Fruit fly (Drosophila melanogaster) whole organism, embryonic: Measurements from ENCODE around the gene CG31103.

ENCODE experiments used
- Asciz ChIP-seq: fragments of 200-800 bp; sonication (Bioruptor generic); optimal IDR thresholded peaks from 2 replicates; lab custom pipeline; 2017; ENCODE audit warnings: missing biosample characterization, mild to moderate bottlenecking, missing genetic modification characterization, missing genetic modification reagents
- Atf3 ChIP-seq: fragments of 200-800 bp; sonication (Bioruptor generic); optimal IDR thresholded peaks from 3 replicates; lab custom pipeline; 2016; ENCODE audit warnings: missing biosample characterization, missing genetic modification characterization
- Blimp-1 ChIP-seq: fragments of 200-800 bp; sonication (Bioruptor generic); optimal IDR thresholded peaks from 3 replicates; lab custom pipeline; 2018; ENCODE audit warnings: missing biosample characterization, missing genetic modification characterization, mild to moderate bottlenecking, moderate library complexity, missing genetic modification reagents
- BtbVII ChIP-seq: fragments of 200-800 bp; sonication (Bioruptor generic); optimal IDR thresholded peaks from 3 replicates; lab custom pipeline; 2017; ENCODE audit warnings: missing biosample characterization, mild to moderate bottlenecking, missing genetic modification characterization
- CG10366 ChIP-seq: fragments of 200-800 bp; sonication (Bioruptor generic); IDR thresholded peaks from 2 replicates; pipeline ENCODE4 v1.3.6; 2022; ENCODE audit warnings: missing biosample characterization, missing genetic modification characterization
- CG10431 ChIP-seq: fragments of 200-800 bp; sonication (Bioruptor generic); optimal IDR thresholded peaks from 3 replicates; lab custom pipeline; 2018; ENCODE audit warnings: missing biosample characterization, mild to moderate bottlenecking, missing genetic modification characterization
- CG10654 ChIP-seq: fragments of 200-800 bp; sonication (Bioruptor generic); optimal IDR thresholded peaks from 2 replicates; lab custom pipeline; 2016; ENCODE audit warnings: missing biosample characterization, missing genetic modification characterization
- CG10959 ChIP-seq: fragments of 200-800 bp; sonication (Bioruptor generic); IDR thresholded peaks from 2 replicates; pipeline ENCODE4 v1.3.6; 2022; ENCODE audit warnings: missing biosample characterization, missing genetic modification characterization
- CG11085 ChIP-seq: fragments of 200-800 bp; sonication (Bioruptor generic); IDR thresholded peaks from 2 replicates; pipeline ENCODE4 v1.3.6; 2022; ENCODE audit warnings: missing biosample characterization, missing genetic modification characterization
- CG12659 ChIP-seq: fragments of 200-800 bp; sonication (Bioruptor generic); optimal IDR thresholded peaks from 3 replicates; lab custom pipeline; 2017; ENCODE audit warnings: mild to moderate bottlenecking, missing biosample characterization, missing genetic modification reagents, missing genetic modification characterization
- CG12769 ChIP-seq: fragments of 200-800 bp; sonication (Bioruptor generic); optimal IDR thresholded peaks from 2 replicates; lab custom pipeline; 2019; ENCODE audit warnings: missing biosample characterization, mild to moderate bottlenecking, missing genetic modification characterization, moderate library complexity
- CG13894 ChIP-seq: fragments of 200-800 bp; sonication (Bioruptor generic); optimal IDR thresholded peaks from 3 replicates; lab custom pipeline; 2018; ENCODE audit warnings: missing biosample characterization, mild to moderate bottlenecking, missing genetic modification characterization, moderate library complexity
- CG16815 ChIP-seq: fragments of 200-800 bp; sonication (Bioruptor generic); optimal IDR thresholded peaks from 3 replicates; lab custom pipeline; 2017; ENCODE audit warnings: missing biosample characterization, mild to moderate bottlenecking, missing genetic modification characterization
- CG2120 ChIP-seq: fragments of 200-800 bp; sonication (Bioruptor generic); optimal IDR thresholded peaks from 3 replicates; lab custom pipeline; 2016; ENCODE audit warnings: missing biosample characterization, missing genetic modification characterization
- CG32772 ChIP-seq: fragments of 200-800 bp; sonication (Bioruptor generic); IDR thresholded peaks from 2 replicates; pipeline ENCODE4 v1.3.6; 2022; ENCODE audit warnings: missing biosample characterization, missing genetic modification characterization
- CG33213 ChIP-seq: fragments of 200-800 bp; sonication (Bioruptor generic); optimal IDR thresholded peaks from 3 replicates; lab custom pipeline; 2016; ENCODE audit warnings: missing biosample characterization, missing genetic modification characterization
- CG3407 ChIP-seq: fragments of 200-800 bp; sonication (Bioruptor generic); optimal IDR thresholded peaks from 2 replicates; lab custom pipeline; 2018; ENCODE audit warnings: missing biosample characterization, mild to moderate bottlenecking, missing genetic modification characterization
- CG34224 ChIP-seq: fragments of 200-800 bp; sonication (Bioruptor generic); IDR thresholded peaks from 3 replicates; pipeline ENCODE4 v1.3.6; 2022; ENCODE audit warnings: missing biosample characterization, missing genetic modification characterization; ENCODE audit not compliant: partially characterized antibody
- CG3726 ChIP-seq: fragments of 200-800 bp; sonication (Bioruptor generic); IDR thresholded peaks from 3 replicates; pipeline ENCODE4, ENCODE4 v1.3.6; 2022; ENCODE audit warnings: missing biosample characterization, missing genetic modification characterization
- CG43689 ChIP-seq: fragments of 200-800 bp; sonication (Bioruptor generic); IDR thresholded peaks from 2 replicates; pipeline ENCODE4 v1.3.6; 2022; ENCODE audit warnings: missing biosample characterization, missing genetic modification characterization
- CG4424 ChIP-seq: fragments of 200-800 bp; sonication (Bioruptor generic); optimal IDR thresholded peaks from 3 replicates; lab custom pipeline; 2016; ENCODE audit warnings: missing biosample characterization, missing genetic modification characterization
- CG6175 ChIP-seq: fragments of 200-800 bp; sonication (Bioruptor generic); IDR thresholded peaks from 3 replicates; pipeline ENCODE4 v1.3.6; 2022; ENCODE audit warnings: missing biosample characterization, missing genetic modification characterization
- CG6272 ChIP-seq: fragments of 200-800 bp; sonication (Bioruptor generic); IDR thresholded peaks from 2 replicates; pipeline ENCODE4 v1.3.6; 2022; ENCODE audit warnings: missing biosample characterization, missing genetic modification characterization
- CG6654 ChIP-seq: fragments of 200-800 bp; sonication (Bioruptor generic); optimal IDR thresholded peaks from 2 replicates; lab custom pipeline; 2017; ENCODE audit warnings: missing biosample characterization, mild to moderate bottlenecking, missing genetic modification characterization
- CG7357 ChIP-seq: fragments of 200-800 bp; sonication (Bioruptor generic); IDR thresholded peaks from 3 replicates; pipeline ENCODE4 v1.3.6; 2022; ENCODE audit warnings: missing biosample characterization, missing genetic modification characterization
- CG7786 ChIP-seq: fragments of 200-800 bp; sonication (Bioruptor generic); optimal IDR thresholded peaks from 2 replicates; lab custom pipeline; 2016; ENCODE audit warnings: missing biosample characterization, missing genetic modification characterization
- CG8388 ChIP-seq: fragments of 200-800 bp; sonication (Bioruptor generic); optimal IDR thresholded peaks from 2 replicates; lab custom pipeline; 2019; ENCODE audit warnings: missing biosample characterization, mild to moderate bottlenecking, missing genetic modification characterization, moderate library complexity
- CG8924 ChIP-seq: fragments of 200-800 bp; optimal IDR thresholded peaks from 3 replicates; lab custom pipeline; 2019; ENCODE audit warnings: missing biosample characterization, mild to moderate bottlenecking, missing genetic modification characterization, moderate library complexity
- D19B ChIP-seq: fragments of 200-800 bp; sonication (Bioruptor generic); optimal IDR thresholded peaks from 2 replicates; lab custom pipeline; 2017; ENCODE audit warnings: missing biosample characterization, mild to moderate bottlenecking, missing genetic modification characterization
- Deaf1 ChIP-seq: fragments of 200-800 bp; optimal IDR thresholded peaks from 3 replicates; lab custom pipeline; 2019; ENCODE audit warnings: missing biosample characterization, mild to moderate bottlenecking, missing genetic modification characterization, moderate library complexity
- E2f2 ChIP-seq: fragments of 200-800 bp; sonication (Bioruptor generic); IDR thresholded peaks from 2 replicates; pipeline ENCODE4 v1.3.6; 2022; ENCODE audit warnings: missing biosample characterization, missing genetic modification characterization
- Fer2 ChIP-seq: fragments of 200-800 bp; sonication (Bioruptor generic); optimal IDR thresholded peaks from 2 replicates; lab custom pipeline; 2018; ENCODE audit warnings: missing biosample characterization, mild to moderate bottlenecking, missing genetic modification characterization, moderate library complexity
- Gug ChIP-seq: fragments of 200-800 bp; sonication (Bioruptor generic); IDR thresholded peaks from 4 replicates; pipeline ENCODE4 v1.3.6; 2022; ENCODE audit warnings: missing biosample characterization, missing genetic modification characterization
- HLH54F ChIP-seq: fragments of 200-800 bp; sonication (Bioruptor generic); optimal IDR thresholded peaks from 3 replicates; lab custom pipeline; 2016; ENCODE audit warnings: missing biosample characterization, missing genetic modification characterization
- Jarid2 ChIP-seq: fragments of 200-800 bp; sonication (Bioruptor generic); optimal IDR thresholded peaks from 3 replicates; lab custom pipeline; 2017; ENCODE audit warnings: mild to moderate bottlenecking, missing biosample characterization, missing genetic modification reagents, missing genetic modification characterization
- Ravus ChIP-seq: fragments of 200-800 bp; sonication (Bioruptor generic); IDR thresholded peaks from 2 replicates; pipeline ENCODE4 v1.3.6; 2022; ENCODE audit warnings: missing biosample characterization, missing genetic modification characterization
- cas ChIP-seq: fragments of 200-800 bp; sonication (Bioruptor generic); IDR thresholded peaks from 2 replicates; pipeline ENCODE4 v1.3.6; 2022; ENCODE audit warnings: missing biosample characterization, missing genetic modification characterization
- dan ChIP-seq: fragments of 200-800 bp; sonication (Bioruptor generic); IDR thresholded peaks from 2 replicates; pipeline ENCODE4 v1.3.6; 2022; ENCODE audit warnings: missing biosample characterization, missing genetic modification characterization
- exex ChIP-seq: fragments of 200-800 bp; sonication (Bioruptor generic); optimal IDR thresholded peaks from 4 replicates; lab custom pipeline; 2018; ENCODE audit warnings: missing biosample characterization, mild to moderate bottlenecking, missing genetic modification characterization, moderate library complexity
- gcm2 ChIP-seq: fragments of 200-800 bp; sonication (Bioruptor generic); optimal IDR thresholded peaks from 2 replicates; lab custom pipeline; 2016; ENCODE audit warnings: missing biosample characterization, missing genetic modification characterization
- hbn ChIP-seq: fragments of 200-800 bp; sonication (Bioruptor generic); IDR thresholded peaks from 2 replicates; pipeline ENCODE4 v1.3.6; 2022; ENCODE audit warnings: missing biosample characterization, missing genetic modification characterization; ENCODE audit not compliant: partially characterized antibody
- lilli ChIP-seq: fragments of 200-800 bp; sonication (Bioruptor generic); optimal IDR thresholded peaks from 3 replicates; lab custom pipeline; 2016; ENCODE audit warnings: missing biosample characterization, missing genetic modification characterization
- lmd ChIP-seq: fragments of 200-800 bp; sonication (Bioruptor generic); IDR thresholded peaks from 2 replicates; pipeline ENCODE4 v1.3.6; 2022; ENCODE audit warnings: missing biosample characterization, missing genetic modification characterization
- luna ChIP-seq: fragments of 200-800 bp; sonication (Bioruptor generic); optimal IDR thresholded peaks from 2 replicates; lab custom pipeline; 2016; ENCODE audit warnings: missing biosample characterization, missing genetic modification characterization
- maf-S ChIP-seq: fragments of 200-800 bp; sonication (Bioruptor generic); optimal IDR thresholded peaks from 2 replicates; lab custom pipeline; 2016; ENCODE audit warnings: missing biosample characterization, missing genetic modification characterization
- mld ChIP-seq: fragments of 200-800 bp; sonication (Bioruptor generic); IDR thresholded peaks from 3 replicates; pipeline ENCODE4 v1.3.6; 2022; ENCODE audit warnings: missing biosample characterization, missing genetic modification characterization; ENCODE audit not compliant: partially characterized antibody
- pnt ChIP-seq: fragments of 200-800 bp; sonication (Bioruptor generic); optimal IDR thresholded peaks from 3 replicates; lab custom pipeline; 2016; ENCODE audit warnings: missing biosample characterization, missing genetic modification characterization
- sd ChIP-seq: fragments of 200-800 bp; sonication (Bioruptor generic); optimal IDR thresholded peaks from 3 replicates; lab custom pipeline; 2018; ENCODE audit warnings: missing biosample characterization, mild to moderate bottlenecking, missing genetic modification characterization, moderate library complexity
- slp2 ChIP-seq: fragments of 200-800 bp; sonication (Bioruptor generic); optimal IDR thresholded peaks from 2 replicates; lab custom pipeline; 2016; ENCODE audit warnings: missing biosample characterization, missing genetic modification characterization
- tin ChIP-seq: fragments of 200-800 bp; sonication (Bioruptor generic); optimal IDR thresholded peaks from 3 replicates; lab custom pipeline; 2016; ENCODE audit warnings: missing biosample characterization, missing genetic modification characterization
- wor ChIP-seq: fragments of 200-800 bp; sonication (Bioruptor generic); IDR thresholded peaks from 2 replicates; pipeline ENCODE4 v1.3.6; 2022; ENCODE audit warnings: missing biosample characterization, missing genetic modification characterization

CG31103 gene

DNA sequence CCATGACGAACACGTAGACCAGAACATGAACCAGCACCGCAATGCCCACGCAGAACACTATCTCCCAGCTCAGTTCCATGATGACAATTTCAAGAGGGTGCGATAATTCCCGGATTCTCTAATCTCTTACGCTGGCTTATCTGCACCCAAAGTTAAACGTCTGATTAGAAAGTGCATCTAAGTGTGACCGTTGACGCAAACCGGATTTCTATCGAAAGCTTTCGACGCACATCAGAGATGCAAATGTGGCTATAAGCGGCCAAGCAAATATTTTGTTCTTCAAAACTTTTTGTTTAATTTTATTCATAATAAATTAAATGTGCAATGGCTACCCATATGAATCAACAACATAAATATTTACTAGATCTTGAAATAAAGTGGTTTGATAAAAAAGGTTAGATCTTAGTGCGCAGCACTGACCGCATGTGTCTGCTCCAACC lies 43.2 kb downstream of the CG31103 start, which contains the start of the genes Kdsr and CG11858 (continued):
- TF ChIP-seq CG11085 (no peak), Fer2 (tag; lab: Kevin White, UChicago) (peak; percentile 21), sd (tag; lab: Kevin White, UChicago) (peak; percentile 27), CG3407 (GFP tag; lab: Kevin White, UChicago) (no peak), CG10959 (GFP tag; lab: Robert Waterston, UW) (0 out of 2 replicates have a peak, but pooled peaks have one; percentile 34), tin (GFP tag; lab: Kevin White, UChicago) (peak; percentile 34), E2f2 (GFP tag; lab: Robert Waterston, UW) (peak; percentile 56; the same call in 1 of the 2 replicates), CG33213 (GFP tag; lab: Kevin White, UChicago) (peak; percentile 51), Jarid2 (GFP tag; lab: Kevin White, UChicago) (no peak), exex (tag; lab: Kevin White, UChicago) (peak; percentile 63), lilli (GFP tag; lab: Kevin White, UChicago) (peak; percentile 83), CG12659 (GFP tag; lab: Kevin White, UChicago) (peak; percentile 66), dan (GFP tag; lab: Robert Waterston, UW) (no peak), CG13894 (peak; percentile 57), Ravus (GFP tag; lab: Robert Waterston, UW) (peak; percentile 11; the same call in 1 of the 2 replicates), wor (GFP tag; lab: Robert Waterston, UW) (peak; percentile 46; the same call in 1 of the 2 replicates), CG10431 (GFP tag; lab: Kevin White, UChicago) (no peak), lmd (GFP tag; lab: Robert Waterston, UW) (peak; percentile 64), luna (peak; percentile 40), maf-S (GFP tag; lab: Kevin White, UChicago) (peak; percentile 40), HLH54F (GFP tag; lab: Kevin White, UChicago) (peak; percentile 43), pnt (peak; percentile 21), gcm2 (GFP tag; lab: Kevin White, UChicago) (peak; percentile 28), CG6654 (no peak), CG43689 (0 out of 2 replicates have a peak, but pooled peaks have one; percentile 15), Blimp-1 (no peak), CG34224 (no peak), Gug (GFP tag; lab: Robert Waterston, UW) (no peak), Atf3 (GFP tag; lab: Kevin White, UChicago) (peak; percentile 53), BtbVII (GFP tag; lab: Kevin White, UChicago) (no peak), CG8388 (GFP tag; lab: Kevin White, UChicago) (peak; percentile 55), CG10654 (GFP tag; lab: Kevin White, UChicago) (peak; percentile 29), D19B (GFP tag; lab: Kevin White, UChicago) (no peak), mld (GFP tag; lab: Robert Waterston, UW) (no peak), cas (GFP tag; lab: Robert Waterston, UW) (peak; percentile 52; the same call in 1 of the 2 replicates), CG10366 (GFP tag; lab: Robert Waterston, UW) (peak; percentile 52), CG6175 (no peak), CG12769 (tag; lab: Kevin White, UChicago) (peak; percentile 68), Deaf1 (tag; lab: Kevin White, UChicago) (no peak), CG7786 (peak; percentile 52), Asciz (GFP tag; lab: Kevin White, UChicago) (no peak), slp2 (GFP tag; lab: Kevin White, UChicago) (no peak), CG6272 (GFP tag; lab: Robert Waterston, UW) (peak; percentile 32; the same call in 1 of the 2 replicates), CG2120 (GFP tag; lab: Kevin White, UChicago) (peak; percentile 82), CG4424 (GFP tag; lab: Kevin White, UChicago) (peak; percentile 56), CG7357 (GFP tag; lab: Robert Waterston, UW) (peak; percentile 53; the same call in 1 of the 3 replicates), CG16815 (peak; percentile 13), CG8924 (tag; lab: Kevin White, UChicago) (peak; percentile 58), CG3726 (GFP tag; lab: Robert Waterston, UW) (no peak), CG32772 (GFP tag; lab: Robert Waterston, UW) (peak; percentile 68), hbn (GFP tag; lab: Robert Waterston, UW) (peak; percentile 35; the same call in 1 of the 2 replicates)
